Fruit fly (Drosophila melanogaster) whole organism, wandering third instar larva: Measurements from ENCODE around the gene Jon65Ai.

ENCODE experiments used
- Dfd ChIP-seq: fragments of >200 bp; optimal IDR thresholded peaks from 2 replicates; lab custom pipeline; 2017; ENCODE audit warnings: missing biosample characterization, missing genetic modification characterization
- Hr78 ChIP-seq: fragments of >200 bp; optimal IDR thresholded peaks from 2 replicates; lab custom pipeline; 2017; ENCODE audit warnings: missing biosample characterization, missing genetic modification characterization
- dl ChIP-seq, 2 experiments: fragments of 175-275, 200-275 bp in 1 of 2; fragments of 200-275 bp in 1 of 2; sonication (Bioruptor generic); optimal IDR thresholded peaks; lab custom pipeline; 2018; ENCODE audit warnings: mild to moderate bottlenecking in 2 of 2, missing biosample characterization in 2 of 2, missing genetic modification characterization in 2 of 2, moderate library complexity in 2 of 2; ENCODE audit not compliant: partially characterized antibody in 2 of 2, insufficient read depth in 1 of 2
- h ChIP-seq: fragments of 200-800 bp; sonication (Bioruptor generic); optimal IDR thresholded peaks from 3 replicates; lab custom pipeline; 2016; ENCODE audit warnings: missing biosample characterization, mild to moderate bottlenecking, missing genetic modification characterization

dm6 chr3L:6034511-6034910 lies 19.7 kb downstream of the Jon65Ai start, which contains the start of gene CG10477:
- TF ChIP-seq Dfd (GFP tag; lab: Kevin White, UChicago) (no peak), h (GFP tag; lab: Kevin White, UChicago) (no peak), Hr78 (GFP tag; lab: Kevin White, UChicago) (no peak), dl (GFP tag; optimal IDR thresholded peaks at IDR 0.05; lab: Kevin White, UChicago; ENCODE audit: insufficient read depth in 1 of 2, partially characterized antibody in 2 of 2) (no peak)
